Worm (Caenorhabditis elegans) whole organism, L1 larva: ENCODE data around the gene twk-39.

ENCODE experiments used
- aha-1 ChIP-seq: fragments of 150-350 bp; optimal IDR thresholded peaks from 2 replicates; lab custom pipeline; 2014; ENCODE audit warnings: missing biosample characterization, missing genetic modification characterization
- fkh-10 ChIP-seq: sonication (generic microtip); optimal IDR thresholded peaks from 2 replicates; lab custom pipeline; 2017; ENCODE audit warnings: missing biosample characterization, missing genetic modification reagents, missing genetic modification characterization
- snpc-4 ChIP-seq: fragments of 150-350 bp; optimal IDR thresholded peaks from 2 replicates; lab custom pipeline; 2014; ENCODE audit warnings: missing biosample characterization, missing genetic modification characterization

DNA sequence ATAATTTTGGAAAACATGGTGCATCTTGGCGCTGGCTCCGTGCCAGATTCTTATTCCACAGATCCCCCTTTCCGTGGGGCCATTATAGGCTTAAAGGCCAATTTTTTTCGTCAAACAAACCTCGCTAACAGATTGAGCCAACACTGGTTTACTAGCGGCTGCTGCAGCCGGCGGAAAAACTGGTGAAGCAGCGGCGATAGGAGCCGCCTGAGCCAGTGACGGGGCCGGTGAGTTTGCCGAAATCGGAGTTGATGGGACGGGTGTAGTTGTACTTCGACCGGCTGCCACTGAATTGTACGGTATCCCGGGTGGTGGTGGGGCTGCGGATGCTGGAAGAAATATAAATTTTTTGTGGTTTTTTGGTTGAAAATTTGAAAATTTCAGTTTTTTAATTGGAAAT, 46.2 kb downstream of the twk-39 start:
- TF ChIP-seq aha-1 (tag; lab: Kevin White, UChicago), result no peak
- no peak for TF ChIP-seq snpc-4 (tag; lab: Kevin White, UChicago)
- no peak for TF ChIP-seq fkh-10 (GFP tag; lab: Kevin White, UChicago)
